Fruit fly (Drosophila melanogaster): ENCODE data around the gene Manf.

Gene Manf

dm6 chr3R:16350400-16350799 is 1.2 kb downstream of the Manf start (continued):
- TF ChIP-seq CG4360 (GFP tag; IDR thresholded peaks at IDR 0.05) = peak; percentile 69
- TF ChIP-seq CG2712 (tag; optimal IDR thresholded peaks at IDR 0.05) = no peak
- TF ChIP-seq CG18476 (GFP tag; optimal IDR thresholded peaks at IDR 0.05) = no peak
- no peak for TF ChIP-seq Asciz (GFP tag; optimal IDR thresholded peaks at IDR 0.05)
- TF ChIP-seq CG15479 (GFP tag; optimal IDR thresholded peaks at IDR 0.05) = no peak
- no peak for TF ChIP-seq Scr (GFP tag; IDR thresholded peaks at IDR 0.05; ENCODE audit: partially characterized antibody)

- TF ChIP-seq Dll (GFP tag; IDR thresholded peaks at IDR 0.05; ENCODE audit: partially characterized antibody) (no peak), da (GFP tag; optimal IDR thresholded peaks at IDR 0.05) (no peak), stc (GFP tag; IDR thresholded peaks at IDR 0.05) (no peak), CG11247 (GFP tag; IDR thresholded peaks at IDR 0.05) (no peak), YL-1 (GFP tag; optimal IDR thresholded peaks at IDR 0.05) (no peak), shn (GFP tag; optimal IDR thresholded peaks at IDR 0.05) (no peak), fd96Cb (tag; optimal IDR thresholded peaks at IDR 0.05) (no peak), Camta (GFP tag; optimal IDR thresholded peaks at IDR 0.05) (no peak), HmgZ (tag; optimal IDR thresholded peaks at IDR 0.05) (peak; percentile 82), CG10543 (GFP tag; optimal IDR thresholded peaks at IDR 0.05) (no peak), CG14965 (GFP tag; optimal IDR thresholded peaks at IDR 0.05; ENCODE audit: borderline replicate concordance) (no peak), CG12659 (GFP tag; optimal IDR thresholded peaks at IDR 0.05) (no peak), CG43689 (GFP tag; IDR thresholded peaks at IDR 0.05) (no peak), CG2875 (GFP tag; optimal IDR thresholded peaks at IDR 0.05) (no peak), CG7839 (tag; optimal IDR thresholded peaks at IDR 0.05) (no peak), CG9215 (GFP tag; IDR thresholded peaks at IDR 0.05) (no peak), CG15269 (tag; optimal IDR thresholded peaks at IDR 0.05) (no peak), CG2678 (tag; optimal IDR thresholded peaks at IDR 0.05) (no peak), CG6272 (GFP tag; IDR thresholded peaks at IDR 0.05) (no peak), scrt (GFP tag; optimal IDR thresholded peaks at IDR 0.05) (no peak), ranshi (GFP tag; IDR thresholded peaks at IDR 0.05) (peak; percentile 19; the same call in 1 of the 2 replicates), ERR (GFP tag; optimal IDR thresholded peaks at IDR 0.05) (no peak), CG33213 (GFP tag; optimal IDR thresholded peaks at IDR 0.05) (no peak), CG6813 (GFP tag; optimal IDR thresholded peaks at IDR 0.05) (no peak), CG7963 (GFP tag; IDR thresholded peaks at IDR 0.05; ENCODE audit: partially characterized antibody) (0 out of 3 replicates have a peak, but pooled peaks have one; percentile 13), CG30431 (GFP tag; optimal IDR thresholded peaks at IDR 0.05) (no peak), Ets97D (GFP tag; optimal IDR thresholded peaks at IDR 0.05) (peak; percentile 2), CG1024 (GFP tag; IDR thresholded peaks at IDR 0.05) (no peak), dm (GFP tag; optimal IDR thresholded peaks at IDR 0.05) (no peak), zf30C (GFP tag; optimal IDR thresholded peaks at IDR 0.05) (no peak), Dip3 (GFP tag; optimal IDR thresholded peaks at IDR 0.05) (peak; percentile 0), CG4282 (GFP tag; optimal IDR thresholded peaks at IDR 0.05) (no peak), Dad (GFP tag; optimal IDR thresholded peaks at IDR 0.05) (no peak), CG7928 (GFP tag; optimal IDR thresholded peaks at IDR 0.05) (no peak), disco-r (GFP tag; optimal IDR thresholded peaks at IDR 0.05) (no peak), CG13894 (tag; optimal IDR thresholded peaks at IDR 0.05) (no peak), tio (GFP tag; optimal IDR thresholded peaks at IDR 0.05) (no peak), knrl (GFP tag; IDR thresholded peaks at IDR 0.05; ENCODE audit: partially characterized antibody) (peak; percentile 42; the same call in 1 of the 3 replicates), ind (GFP tag; optimal IDR thresholded peaks at IDR 0.05) (no peak), lab (GFP tag; optimal IDR thresholded peaks at IDR 0.05) (no peak), ase (GFP tag; IDR thresholded peaks at IDR 0.05) (no peak), gfzf (GFP tag; optimal IDR thresholded peaks at IDR 0.05) (peak; percentile 18), CG2120 (GFP tag; optimal IDR thresholded peaks at IDR 0.05) (peak; percentile 9), CG15479 (GFP tag; optimal IDR thresholded peaks at IDR 0.05) (no peak)
These were observed 1.8 kb downstream of the Manf start for dm6 chr3R:16351044-16351443.
